Fruit fly (Drosophila melanogaster) whole organism, adult: ENCODE results near the gene Ugt304A1.

Experiments
- CG11617 ChIP-seq: fragments of 200-800 bp; sonication (Bioruptor generic); optimal IDR thresholded peaks from 2 replicates; lab custom pipeline; 2017; ENCODE audit warnings: mild to moderate bottlenecking, missing biosample characterization, missing genetic modification reagents, missing genetic modification characterization
- CG12768 ChIP-seq: fragments of 200-800 bp; sonication (Bioruptor generic); optimal IDR thresholded peaks from 2 replicates; lab custom pipeline; 2017; ENCODE audit warnings: missing biosample characterization, missing genetic modification characterization, mild to moderate bottlenecking, moderate library complexity, missing genetic modification reagents
- CG14711 ChIP-seq: fragments of 200-800 bp; sonication (Bioruptor generic); optimal IDR thresholded peaks from 2 replicates; lab custom pipeline; 2018; ENCODE audit warnings: missing biosample characterization, mild to moderate bottlenecking, missing genetic modification characterization, moderate library complexity
- CG1620 ChIP-seq: fragments of 200-800 bp; sonication (Bioruptor generic); optimal IDR thresholded peaks from 2 replicates; lab custom pipeline; 2016; ENCODE audit warnings: missing biosample characterization, missing genetic modification characterization
- CG33017 ChIP-seq: fragments of 200-800 bp; sonication (Bioruptor generic); optimal IDR thresholded peaks from 2 replicates; lab custom pipeline; 2018; ENCODE audit warnings: missing biosample characterization, mild to moderate bottlenecking, missing genetic modification characterization, moderate library complexity
- CG5204 ChIP-seq: fragments of 200-800 bp; sonication (Bioruptor generic); optimal IDR thresholded peaks from 2 replicates; lab custom pipeline; 2016; ENCODE audit warnings: missing biosample characterization, missing genetic modification characterization
- CG7045 ChIP-seq: fragments of 200-800 bp; sonication (Bioruptor generic); optimal IDR thresholded peaks from 2 replicates; lab custom pipeline; 2017; ENCODE audit warnings: missing biosample characterization, mild to moderate bottlenecking, missing genetic modification characterization
- CG7101 ChIP-seq: fragments of 200-800 bp; sonication (Bioruptor generic); optimal IDR thresholded peaks from 2 replicates; lab custom pipeline; 2018; ENCODE audit warnings: missing biosample characterization, mild to moderate bottlenecking, missing genetic modification characterization, moderate library complexity
- Clk ChIP-seq: fragments of 200-800 bp; sonication (Bioruptor generic); optimal IDR thresholded peaks from 2 replicates; lab custom pipeline; 2017; ENCODE audit warnings: missing biosample characterization, missing genetic modification characterization
- Crg-1 ChIP-seq: fragments of 200-800 bp; sonication (Bioruptor generic); optimal IDR thresholded peaks from 2 replicates; lab custom pipeline; 2016; ENCODE audit warnings: missing biosample characterization, missing genetic modification characterization
- Hr96 ChIP-seq: fragments of 200-800 bp; sonication (Bioruptor generic); optimal IDR thresholded peaks from 2 replicates; lab custom pipeline; 2016; ENCODE audit warnings: missing biosample characterization, missing genetic modification characterization
- Mnt ChIP-seq: fragments of 200-800 bp; sonication (Bioruptor generic); optimal IDR thresholded peaks from 2 replicates; lab custom pipeline; 2016; ENCODE audit warnings: missing biosample characterization, mild to moderate bottlenecking, missing genetic modification characterization
- bab1 ChIP-seq: fragments of 200-800 bp; sonication (Bioruptor generic); optimal IDR thresholded peaks from 3 replicates; lab custom pipeline; 2019; ENCODE audit warnings: missing biosample characterization, mild to moderate bottlenecking, missing genetic modification characterization, moderate library complexity
- cic ChIP-seq: fragments of 200-800 bp; sonication (Bioruptor generic); optimal IDR thresholded peaks from 2 replicates; lab custom pipeline; 2017; ENCODE audit warnings: missing biosample characterization, mild to moderate bottlenecking, missing genetic modification characterization, moderate library complexity
- cnc ChIP-seq, 2 experiments: fragments of >200 bp; optimal IDR thresholded peaks; 2 replicates each; lab custom pipeline; 2017
- kay ChIP-seq: fragments of 200-800 bp; sonication (Bioruptor generic); peaks from one replicate; lab custom pipeline; 2016; ENCODE audit warnings: missing biosample characterization, missing genetic modification characterization, borderline replicate concordance
- ovo ChIP-seq: fragments of 200-800 bp; sonication (Bioruptor generic); optimal IDR thresholded peaks from 2 replicates; lab custom pipeline; 2016; ENCODE audit warnings: missing biosample characterization, missing genetic modification characterization
- pad ChIP-seq: fragments of 200-800 bp; sonication (Bioruptor generic); optimal IDR thresholded peaks from 3 replicates; lab custom pipeline; 2017; ENCODE audit warnings: missing biosample characterization, missing genetic modification characterization, mild to moderate bottlenecking, moderate library complexity, missing genetic modification reagents
- tj ChIP-seq: fragments of 200-800 bp; sonication (Bioruptor generic); optimal IDR thresholded peaks from 3 replicates; lab custom pipeline; 2017; ENCODE audit warnings: missing biosample characterization, mild to moderate bottlenecking, missing genetic modification characterization, moderate library complexity
- toe ChIP-seq: fragments of 200-800 bp; sonication (Bioruptor generic); optimal IDR thresholded peaks from 2 replicates; lab custom pipeline; 2016; ENCODE audit warnings: missing biosample characterization, missing genetic modification characterization

Gene Ugt304A1

dm6 chr3R:11195792-11196191 is 20.6 kb upstream of the Ugt304A1 start, which contains the start of gene CG18577:
TSS of gene CG18577 (plus strand) at chr3R:11196092.
- TF ChIP-seq cic (GFP tag; lab: Kevin White, UChicago) (peak; percentile 80), toe (GFP tag; lab: Kevin White, UChicago) (no peak)

DNA sequence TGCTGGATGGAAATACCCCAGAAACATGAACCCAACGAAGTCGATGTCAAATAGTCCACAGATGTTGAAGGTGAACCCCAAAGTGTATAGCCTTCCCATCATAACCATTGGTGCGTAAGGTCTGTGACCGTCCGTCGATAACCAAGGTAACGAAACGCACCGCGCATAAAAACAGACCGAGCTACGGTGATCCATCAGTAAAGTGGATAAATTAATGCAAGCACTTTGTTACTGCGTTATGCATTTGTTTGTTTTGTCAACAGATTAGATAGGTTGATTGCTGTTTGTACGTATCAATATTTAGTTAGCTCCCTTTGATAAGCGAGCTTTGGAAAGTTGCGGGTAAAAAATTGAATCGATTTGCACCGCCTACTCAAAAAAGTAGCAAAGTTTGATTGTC is 3.1 kb upstream of the Ugt304A1 start:
- TF ChIP-seq cnc (optimal IDR thresholded peaks at IDR 0.05; lab: Kevin White, UChicago), result no peak
- TF ChIP-seq Crg-1 (GFP tag; lab: Kevin White, UChicago), result no peak
- TF ChIP-seq tj, result no peak
- no peak for TF ChIP-seq bab1 (GFP tag; lab: Kevin White, UChicago)
- peak; percentile 33 for TF ChIP-seq CG33017 (tag; lab: Kevin White, UChicago)
- TF ChIP-seq CG5204, result peak; percentile 12
- peak; percentile 59 for TF ChIP-seq kay (GFP tag; lab: Kevin White, UChicago)
- no peak for TF ChIP-seq pad (GFP tag; lab: Kevin White, UChicago)
- peak; percentile 60 for TF ChIP-seq cic (GFP tag; lab: Kevin White, UChicago)
- no peak for TF ChIP-seq ovo
- no peak for TF ChIP-seq Hr96 (GFP tag; lab: Kevin White, UChicago)
- no peak for TF ChIP-seq Clk
- peak; percentile 9 for TF ChIP-seq CG11617 (GFP tag; lab: Kevin White, UChicago)
- TF ChIP-seq CG12768 (GFP tag; lab: Kevin White, UChicago), result peak; percentile 66
- no peak for TF ChIP-seq toe (GFP tag; lab: Kevin White, UChicago)
- peak; percentile 53 for TF ChIP-seq CG7101 (tag; lab: Kevin White, UChicago)
- peak; percentile 49 for TF ChIP-seq CG7045 (GFP tag; lab: Kevin White, UChicago)
- TF ChIP-seq CG14711, result peak; percentile 36
- TF ChIP-seq CG1620, result no peak
- TF ChIP-seq Mnt (GFP tag; lab: Kevin White, UChicago), result peak; percentile 2

- no peak for TF ChIP-seq tj
- TF ChIP-seq Hr96 (GFP tag; lab: Kevin White, UChicago), result no peak
These were observed 2.4 kb upstream of the Ugt304A1 start for dm6 chr3R:11177579-11177978.

- no peak for TF ChIP-seq CG12768 (GFP tag; lab: Kevin White, UChicago)
- TF ChIP-seq Crg-1 (GFP tag; lab: Kevin White, UChicago), result no peak
- TF ChIP-seq CG11617 (GFP tag; lab: Kevin White, UChicago), result no peak
- TF ChIP-seq CG7101 (tag; lab: Kevin White, UChicago), result no peak
- TF ChIP-seq cnc (optimal IDR thresholded peaks at IDR 0.05; lab: Kevin White, UChicago), result no peak
These were observed 569 bp upstream of the Ugt304A1 start for dm6 chr3R:11175777-11176176.

- peak; percentile 32 for TF ChIP-seq CG7101 (tag; lab: Kevin White, UChicago)
- peak; percentile 67 for TF ChIP-seq CG33017 (tag; lab: Kevin White, UChicago)
- TF ChIP-seq Clk, result no peak
- TF ChIP-seq tj, result peak; percentile 14
- TF ChIP-seq CG1620, result no peak
- TF ChIP-seq cic (GFP tag; lab: Kevin White, UChicago), result peak; percentile 74
- no peak for TF ChIP-seq bab1 (GFP tag; lab: Kevin White, UChicago)
- TF ChIP-seq pad (GFP tag; lab: Kevin White, UChicago), result no peak
- no peak for TF ChIP-seq cnc (optimal IDR thresholded peaks at IDR 0.05; lab: Kevin White, UChicago)
- no peak for TF ChIP-seq CG5204
- peak; percentile 51 for TF ChIP-seq CG11617 (GFP tag; lab: Kevin White, UChicago)
- no peak for TF ChIP-seq Crg-1 (GFP tag; lab: Kevin White, UChicago)
- no peak for TF ChIP-seq Hr96 (GFP tag; lab: Kevin White, UChicago)
- TF ChIP-seq kay (GFP tag; lab: Kevin White, UChicago), result peak; percentile 58
- peak; percentile 59 for TF ChIP-seq CG7045 (GFP tag; lab: Kevin White, UChicago)
- TF ChIP-seq toe (GFP tag; lab: Kevin White, UChicago), result no peak
- no peak for TF ChIP-seq ovo
- TF ChIP-seq CG14711, result peak; percentile 45
- TF ChIP-seq CG12768 (GFP tag; lab: Kevin White, UChicago), result peak; percentile 42
These were observed 2.1 kb downstream of the Ugt304A1 start for dm6 chr3R:11173169-11173506.

- TF ChIP-seq CG12768 (GFP tag; lab: Kevin White, UChicago) (peak; percentile 3), kay (GFP tag; lab: Kevin White, UChicago) (peak; percentile 92), CG5204 (no peak)
These were observed 2.6 kb downstream of the Ugt304A1 start, which contains the start of gene Ugt35A1 for dm6 chr3R:11172460-11173168. TSS of gene Ugt35A1 (minus strand) at chr3R:11172664.

- no peak for TF ChIP-seq CG1620
- no peak for TF ChIP-seq bab1 (GFP tag; lab: Kevin White, UChicago)
- TF ChIP-seq Crg-1 (GFP tag; lab: Kevin White, UChicago), result no peak
- TF ChIP-seq cic (GFP tag; lab: Kevin White, UChicago), result peak; percentile 44
- peak; percentile 15 for TF ChIP-seq toe (GFP tag; lab: Kevin White, UChicago)
- TF ChIP-seq tj, result no peak
- TF ChIP-seq CG14711, result no peak
- TF ChIP-seq CG11617 (GFP tag; lab: Kevin White, UChicago), result peak; percentile 26
- TF ChIP-seq Hr96 (GFP tag; lab: Kevin White, UChicago), result no peak
- no peak for TF ChIP-seq Clk
- TF ChIP-seq ovo, result no peak
- no peak for TF ChIP-seq cnc (optimal IDR thresholded peaks at IDR 0.05; lab: Kevin White, UChicago)
- peak; percentile 21 for TF ChIP-seq CG7101 (tag; lab: Kevin White, UChicago)
- no peak for TF ChIP-seq CG7045 (GFP tag; lab: Kevin White, UChicago)
- no peak for TF ChIP-seq pad (GFP tag; lab: Kevin White, UChicago)
- peak; percentile 17 for TF ChIP-seq CG33017 (tag; lab: Kevin White, UChicago)
- TF ChIP-seq kay (GFP tag; lab: Kevin White, UChicago), result peak; percentile 68
- no peak for TF ChIP-seq Mnt (GFP tag; lab: Kevin White, UChicago)
- peak; percentile 49 for TF ChIP-seq CG12768 (GFP tag; lab: Kevin White, UChicago)
- peak; percentile 39 for TF ChIP-seq CG5204
These were observed 5.1 kb downstream of the Ugt304A1 start, which contains the start of gene Ugt35B1 for dm6 chr3R:11170146-11170545. TSS of gene Ugt35B1 (minus strand) at chr3R:11170246.
